Worm (Caenorhabditis elegans): ENCODE results near the gene R08A2.5.

ce11 chrV:14746975-14747374 is 34.6 kb downstream of the R08A2.5 start:
- TF ChIP-seq F13H6.1 (tag; optimal IDR thresholded peaks at IDR 0.05) (no peak), unc-55 (GFP tag; optimal IDR thresholded peaks at IDR 0.05) (no peak), unc-42 (tag; optimal IDR thresholded peaks at IDR 0.05) (no peak), elt-2 (tag; optimal IDR thresholded peaks at IDR 0.05) (no peak)
